Worm (Caenorhabditis elegans): ENCODE measurements around the gene dhs-23.
"Not testable (repeated sequence)": the region's sequence is repeated elsewhere in the genome, so short reads cannot be mapped to it uniquely, and the experiment has no call there.

dhs-23 gene

DNA sequence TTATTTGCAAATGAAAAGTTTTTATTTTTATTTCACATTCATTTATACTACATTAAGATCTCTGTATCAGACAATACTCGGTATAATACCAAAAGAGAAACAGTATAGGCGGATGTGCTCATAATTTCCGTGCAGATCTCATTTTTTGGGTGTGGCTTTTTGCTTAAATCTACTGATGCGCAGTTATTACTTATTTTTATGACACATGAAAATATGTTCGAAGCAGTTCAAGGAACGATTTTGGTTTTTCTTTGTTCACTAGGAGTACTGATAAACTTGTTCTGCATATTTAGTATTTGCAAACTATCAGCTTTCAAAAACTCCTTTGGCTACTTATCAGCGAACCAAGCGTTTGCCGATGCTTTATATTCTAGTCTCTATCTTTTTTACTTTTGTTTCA lies 28.6 kb upstream of the dhs-23 start, which contains the start of gene srx-58:
TSS of gene srx-58 (plus strand) at position 301 of the 400 bp plus-strand sequence.
- TF ChIP-seq eyg-1 (tag; optimal IDR thresholded peaks at IDR 0.05) (no peak), gmeb-2 (tag; optimal IDR thresholded peaks at IDR 0.05) (no peak), ceh-6 (GFP tag; optimal IDR thresholded peaks at IDR 0.05) (no peak), pag-3 (tag; optimal IDR thresholded peaks at IDR 0.05; ENCODE audit: borderline replicate concordance) (no peak), syd-9 (tag; optimal IDR thresholded peaks at IDR 0.05) (no peak)

DNA sequence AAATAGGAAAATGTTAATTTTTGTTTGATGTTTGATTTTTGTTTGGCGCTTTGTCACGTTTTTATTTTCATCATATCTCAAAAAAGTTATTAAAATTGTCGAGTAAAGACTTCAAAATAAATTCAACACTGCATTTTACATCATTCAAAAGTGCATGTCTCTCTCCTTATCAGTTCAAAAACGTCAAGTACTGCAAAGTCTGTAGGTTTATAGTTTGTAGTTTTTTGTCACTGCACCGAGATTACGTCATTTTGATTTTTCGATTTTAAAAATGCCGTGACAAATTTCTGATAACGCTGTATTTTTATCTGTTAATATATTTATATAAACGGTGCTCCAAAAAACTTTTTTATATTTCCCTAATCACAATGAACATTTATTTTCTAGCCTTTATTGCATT lies 26.4 kb upstream of the dhs-23 start, which contains the start of gene C29F3.7:
TSS of gene C29F3.7 (plus strand) at position 254 of the 400 bp plus-strand sequence.
- TF ChIP-seq elt-2 (tag; optimal IDR thresholded peaks at IDR 0.05) (peak; percentile 62), ceh-30 (tag; optimal IDR thresholded peaks at IDR 0.05) (no peak), pat-9 (tag; optimal IDR thresholded peaks at IDR 0.05) (no peak)

DNA sequence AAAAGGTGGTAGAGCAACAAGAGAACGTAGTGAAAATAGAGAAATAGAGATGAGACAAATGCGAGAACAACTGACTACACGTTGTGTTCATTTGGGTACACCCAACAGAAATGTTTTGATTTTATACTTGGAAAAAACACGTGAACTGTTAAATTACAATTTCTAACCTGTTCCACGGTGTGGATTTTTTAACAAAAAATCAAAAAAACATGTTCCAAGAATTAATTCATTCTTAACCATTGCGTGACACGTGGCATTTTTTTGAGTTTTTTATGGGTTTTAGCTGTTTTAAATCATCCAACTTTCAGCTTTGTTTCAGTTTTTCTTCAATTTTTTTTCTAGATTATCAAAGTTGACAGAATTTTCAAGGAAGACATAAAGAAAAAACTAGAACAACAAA lies 19.6 kb upstream of the dhs-23 start, which contains the start of gene ech-1.1:
TSS of gene ech-1.1 (minus strand) at position 101 of the 400 bp plus-strand sequence.
- TF ChIP-seq ceh-14 (tag; optimal IDR thresholded peaks at IDR 0.05); ama-1 (optimal IDR thresholded peaks at IDR 0.05); ceh-6 (GFP tag; optimal IDR thresholded peaks at IDR 0.05): not testable (repeated sequence)

DNA sequence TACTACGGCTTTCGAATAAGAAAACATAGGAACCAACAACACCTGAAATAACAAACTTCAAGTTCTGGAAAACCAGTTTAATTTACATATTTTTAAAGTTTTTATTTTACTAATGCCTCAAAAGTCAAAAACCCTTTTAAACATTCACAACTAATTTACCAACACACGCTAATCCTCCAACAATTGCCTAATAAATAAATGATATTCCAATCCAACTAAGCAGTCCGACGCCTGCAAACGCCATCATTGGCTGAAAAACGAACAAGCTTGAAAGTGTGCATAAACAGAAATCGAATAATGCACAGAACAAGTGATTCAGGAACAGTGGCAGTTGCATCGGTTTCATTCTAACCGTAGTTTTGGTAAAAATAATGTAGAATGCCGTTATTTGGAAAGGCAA lies 13.2 kb upstream of the dhs-23 start:
- TF ChIP-seq gmeb-2 (tag; optimal IDR thresholded peaks at IDR 0.05) (no peak), syd-9 (tag; optimal IDR thresholded peaks at IDR 0.05) (no peak), tbx-7 (tag; optimal IDR thresholded peaks at IDR 0.05) (no peak), eyg-1 (tag; optimal IDR thresholded peaks at IDR 0.05) (no peak), sox-2 (GFP tag; IDR thresholded peaks at IDR 0.05) (no peak), ceh-18 (tag; optimal IDR thresholded peaks at IDR 0.05) (no peak), hlh-6 (tag; optimal IDR thresholded peaks at IDR 0.05) (no peak), mec-3 (tag; optimal IDR thresholded peaks at IDR 0.05; ENCODE audit: borderline replicate concordance) (no peak), C38D4.7 (GFP tag; optimal IDR thresholded peaks at IDR 0.05) (no peak), unc-86 (tag; optimal IDR thresholded peaks at IDR 0.05) (no peak), madf-2 (tag; optimal IDR thresholded peaks at IDR 0.05) (no peak), fkh-10 (GFP tag; optimal IDR thresholded peaks at IDR 0.05) (no peak), elt-2 (tag; optimal IDR thresholded peaks at IDR 0.05) (no peak)

DNA sequence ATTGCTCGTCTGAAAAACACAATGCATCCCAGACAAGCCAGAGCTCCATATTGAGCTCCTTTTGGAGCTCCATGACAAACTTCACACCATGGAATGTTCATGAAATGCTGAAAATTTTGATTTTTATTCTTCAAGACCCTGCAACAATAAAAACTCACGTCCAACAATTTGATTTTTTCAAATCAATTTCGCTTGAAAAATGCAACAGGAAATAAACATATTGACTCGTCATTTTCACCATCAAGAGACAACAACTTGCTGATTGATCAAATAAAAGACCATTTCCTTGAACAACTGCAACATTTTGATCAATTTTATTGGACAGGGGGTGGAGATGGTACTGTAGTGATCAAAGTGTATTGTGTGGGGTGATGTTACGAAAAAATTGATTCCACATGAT lies 11.3 kb upstream of the dhs-23 start, which contains the start of gene nhr-269:
TSS of gene nhr-269 (minus strand) at position 101 of the 400 bp plus-strand sequence.
- TF ChIP-seq tbx-7 (tag; optimal IDR thresholded peaks at IDR 0.05) (no peak), ceh-45 (GFP tag; IDR thresholded peaks at IDR 0.05) (no peak), hlh-30 (tag; optimal IDR thresholded peaks at IDR 0.05; ENCODE audit: insufficient read depth) (no peak), ceh-18 (tag; optimal IDR thresholded peaks at IDR 0.05) (no peak), nhr-11 (tag; optimal IDR thresholded peaks at IDR 0.05) (no peak), hlh-13 (GFP tag; optimal IDR thresholded peaks at IDR 0.05) (no peak), che-1 (tag; optimal IDR thresholded peaks at IDR 0.05) (no peak), F13H6.1 (tag; optimal IDR thresholded peaks at IDR 0.05) (no peak), pat-9 (tag; optimal IDR thresholded peaks at IDR 0.05) (no peak), unc-3 (GFP tag; conservative IDR thresholded peaks at IDR 0.05) (no peak), unc-3 (tag; optimal IDR thresholded peaks at IDR 0.05) (no peak), nhr-232 (tag; optimal IDR thresholded peaks at IDR 0.05) (no peak), pha-2 (tag; optimal IDR thresholded peaks at IDR 0.05) (no peak), ceh-34 (tag; optimal IDR thresholded peaks at IDR 0.05) (no peak), elt-4 (tag; optimal IDR thresholded peaks at IDR 0.05) (no peak)

DNA sequence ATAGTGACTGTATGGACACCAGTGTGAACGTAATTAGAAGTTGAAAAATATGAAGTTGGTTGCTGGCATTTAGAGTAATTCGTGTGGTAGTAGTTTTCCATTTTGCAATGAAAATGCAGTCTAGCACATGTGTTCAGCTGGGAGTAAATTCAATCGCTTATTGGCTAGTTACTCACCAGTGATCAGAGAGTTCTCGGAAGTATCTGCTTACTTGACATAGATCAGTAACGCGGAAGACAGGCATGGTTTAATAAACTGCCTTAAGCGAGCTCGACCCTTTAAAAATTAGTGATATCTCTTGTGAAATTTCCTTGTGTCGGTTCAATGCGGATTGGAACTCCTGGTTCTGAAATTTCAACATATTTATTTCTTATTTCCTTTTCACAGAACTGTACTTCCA lies 4.8 kb upstream of the dhs-23 start, which contains the start of gene srh-52:
TSS of gene srh-52 (minus strand) at position 101 of the 400 bp plus-strand sequence.
- TF ChIP-seq pat-9 (tag; optimal IDR thresholded peaks at IDR 0.05) (no peak), elt-4 (tag; optimal IDR thresholded peaks at IDR 0.05) (no peak), pha-2 (tag; optimal IDR thresholded peaks at IDR 0.05) (no peak), fkh-10 (GFP tag; optimal IDR thresholded peaks at IDR 0.05) (no peak), Y22D7AL.16 (tag; optimal IDR thresholded peaks at IDR 0.05) (no peak), gmeb-2 (tag; optimal IDR thresholded peaks at IDR 0.05) (no peak), elt-2 (tag; optimal IDR thresholded peaks at IDR 0.05) (no peak), nfya-1 (tag; optimal IDR thresholded peaks at IDR 0.05) (no peak), ztf-16 (tag; optimal IDR thresholded peaks at IDR 0.05) (no peak), lin-11 (tag; optimal IDR thresholded peaks at IDR 0.05) (no peak), unc-55 (GFP tag; optimal IDR thresholded peaks at IDR 0.05) (no peak), hlh-30 (tag; optimal IDR thresholded peaks at IDR 0.05; ENCODE audit: insufficient read depth) (no peak), pag-3 (tag; optimal IDR thresholded peaks at IDR 0.05; ENCODE audit: borderline replicate concordance) (no peak), fkh-6 (tag; optimal IDR thresholded peaks at IDR 0.05) (no peak)
